Worm (Caenorhabditis elegans) whole organism, mixed stage, embryonic: ENCODE results near the gene math-45.
"Not testable (repeated sequence)": the region's sequence is repeated elsewhere in the genome, so short reads cannot be mapped to it uniquely, and the experiment has no call there.

Experiments
- M03D4.4 ChIP-seq: sonication (generic microtip); optimal IDR thresholded peaks from 2 replicates; lab custom pipeline; 2017; ENCODE audit warnings: mild to moderate bottlenecking, missing genetic modification characterization, missing compliant biosample characterization
- bed-3 ChIP-seq: fragments of 200-800 bp; sonication (Bioruptor generic); optimal IDR thresholded peaks from 3 replicates; lab custom pipeline; 2018; ENCODE audit warnings: mild to moderate bottlenecking, missing genetic modification characterization, moderate library complexity, missing compliant biosample characterization
- blmp-1 ChIP-seq: fragments of 150-350 bp; optimal IDR thresholded peaks from 2 replicates; lab custom pipeline; 2014; ENCODE audit warnings: missing biosample characterization, missing genetic modification characterization
- ceh-39 ChIP-seq: fragments of 150-350 bp; optimal IDR thresholded peaks from 2 replicates; lab custom pipeline; 2014; ENCODE audit warnings: missing biosample characterization, missing genetic modification characterization
- ceh-43 ChIP-seq: fragments of 200-800 bp; sonication (Bioruptor generic); optimal IDR thresholded peaks from 2 replicates; lab custom pipeline; 2018; ENCODE audit warnings: mild to moderate bottlenecking, missing genetic modification characterization, moderate library complexity, missing compliant biosample characterization
- ceh-83 ChIP-seq: fragments of 200-800 bp; sonication (Bioruptor generic); optimal IDR thresholded peaks from 2 replicates; lab custom pipeline; 2018; ENCODE audit warnings: mild to moderate bottlenecking, missing genetic modification characterization, missing compliant biosample characterization
- ces-1 ChIP-seq: fragments of 150-350 bp; optimal IDR thresholded peaks from 2 replicates; lab custom pipeline; 2014; ENCODE audit warnings: missing biosample characterization, missing genetic modification reagents, missing genetic modification characterization
- cnd-1 ChIP-seq: fragments of 200-800 bp; sonication (Bioruptor generic); optimal IDR thresholded peaks from 2 replicates; lab custom pipeline; 2018; ENCODE audit warnings: mild to moderate bottlenecking, missing genetic modification characterization, missing compliant biosample characterization
- drap-1 ChIP-seq: fragments of 200-800 bp; sonication (Bioruptor generic); optimal IDR thresholded peaks from 3 replicates; lab custom pipeline; 2018; ENCODE audit warnings: mild to moderate bottlenecking, missing genetic modification characterization, missing compliant biosample characterization
- elt-1 ChIP-seq: sonication (generic microtip); optimal IDR thresholded peaks from 2 replicates; lab custom pipeline; 2017; ENCODE audit warnings: missing genetic modification characterization, mild to moderate bottlenecking, missing compliant biosample characterization, antibody characterized with exemption, moderate library complexity, borderline replicate concordance; ENCODE audit not compliant: insufficient read depth
- elt-3 ChIP-seq: fragments of 150-350 bp; optimal IDR thresholded peaks from 2 replicates; lab custom pipeline; 2014; ENCODE audit warnings: missing biosample characterization, missing genetic modification characterization
- flh-1 ChIP-seq: fragments of 200-800 bp; sonication (Bioruptor generic); optimal IDR thresholded peaks from 2 replicates; lab custom pipeline; 2018; ENCODE audit warnings: mild to moderate bottlenecking, missing genetic modification characterization, moderate library complexity, missing compliant biosample characterization
- ham-2 ChIP-seq: fragments of 200-800 bp; sonication (Bioruptor generic); optimal IDR thresholded peaks from 2 replicates; lab custom pipeline; 2018; ENCODE audit warnings: mild to moderate bottlenecking, missing genetic modification characterization, missing compliant biosample characterization
- hlh-1 ChIP-seq: fragments of 150-350 bp; optimal IDR thresholded peaks from 2 replicates; lab custom pipeline; 2014; ENCODE audit warnings: missing biosample characterization, missing genetic modification reagents, missing genetic modification characterization
- lin-13 ChIP-seq: fragments of 150-350 bp; optimal IDR thresholded peaks from 2 replicates; lab custom pipeline; 2014; ENCODE audit warnings: missing biosample characterization, missing genetic modification characterization
- lin-32 ChIP-seq: fragments of 200-800 bp; sonication (Bioruptor generic); optimal IDR thresholded peaks from 2 replicates; lab custom pipeline; 2018; ENCODE audit warnings: mild to moderate bottlenecking, missing genetic modification characterization, missing compliant biosample characterization
- lsy-2 ChIP-seq: fragments of 150-350 bp; optimal IDR thresholded peaks from 2 replicates; lab custom pipeline; 2014; ENCODE audit warnings: missing biosample characterization, missing genetic modification characterization
- mab-5 ChIP-seq: fragments of 150-350 bp; optimal IDR thresholded peaks from 2 replicates; lab custom pipeline; 2014; ENCODE audit warnings: missing biosample characterization, missing genetic modification characterization
- mep-1 ChIP-seq: fragments of 150-350 bp; optimal IDR thresholded peaks from 2 replicates; lab custom pipeline; 2017; ENCODE audit warnings: missing biosample characterization, missing genetic modification reagents, missing genetic modification characterization, inconsistent platforms
- nhr-12 ChIP-seq: fragments of 150-350 bp; optimal IDR thresholded peaks from 2 replicates; lab custom pipeline; 2014; ENCODE audit warnings: missing biosample characterization, missing genetic modification characterization
- nhr-2 ChIP-seq: fragments of 150-350 bp; optimal IDR thresholded peaks from 2 replicates; lab custom pipeline; 2014; ENCODE audit warnings: missing biosample characterization, missing genetic modification characterization
- nhr-237 ChIP-seq: fragments of 150-350 bp; optimal IDR thresholded peaks from 2 replicates; lab custom pipeline; 2014; ENCODE audit warnings: missing biosample characterization, missing genetic modification characterization
- nhr-76 ChIP-seq: sonication (generic microtip); optimal IDR thresholded peaks from 2 replicates; lab custom pipeline; 2017; ENCODE audit warnings: missing biosample characterization, missing genetic modification characterization
- pha-4 ChIP-seq: fragments of 150-350 bp; optimal IDR thresholded peaks from 2 replicates; lab custom pipeline; 2018; ENCODE audit warnings: missing biosample characterization, missing genetic modification reagents, missing genetic modification characterization
- sem-2 ChIP-seq: fragments of 200-800 bp; sonication (Bioruptor generic); optimal IDR thresholded peaks from 2 replicates; lab custom pipeline; 2018; ENCODE audit warnings: mild to moderate bottlenecking, missing genetic modification characterization, missing compliant biosample characterization
- snpc-4 ChIP-seq: fragments of 150-350 bp; optimal IDR thresholded peaks from 2 replicates; lab custom pipeline; 2014; ENCODE audit warnings: missing biosample characterization, missing genetic modification characterization
- sptf-1 ChIP-seq: sonication (generic microtip); optimal IDR thresholded peaks from 2 replicates; lab custom pipeline; 2017; ENCODE audit warnings: mild to moderate bottlenecking, missing genetic modification characterization, moderate library complexity, missing compliant biosample characterization
- tbx-8 ChIP-seq: fragments of 200-800 bp; sonication (Bioruptor generic); optimal IDR thresholded peaks from 2 replicates; lab custom pipeline; 2018; ENCODE audit warnings: mild to moderate bottlenecking, missing genetic modification characterization, moderate library complexity, missing compliant biosample characterization
- unc-39 ChIP-seq: fragments of 150-350 bp; optimal IDR thresholded peaks from 2 replicates; lab custom pipeline; 2014; ENCODE audit warnings: missing biosample characterization, missing genetic modification characterization
- unc-62 ChIP-seq: fragments of 150-350 bp; optimal IDR thresholded peaks from 2 replicates; lab custom pipeline; 2014; ENCODE audit warnings: missing biosample characterization, missing genetic modification reagents, missing genetic modification characterization
- zip-8 ChIP-seq: fragments of 150-350 bp; optimal IDR thresholded peaks from 2 replicates; lab custom pipeline; 2014; ENCODE audit warnings: missing biosample characterization, missing genetic modification characterization
- ztf-11 ChIP-seq: fragments of 150-350 bp; optimal IDR thresholded peaks from 2 replicates; lab custom pipeline; 2014; ENCODE audit warnings: missing biosample characterization, missing genetic modification characterization

The math-45 gene

ce11 chrII:1475328-1475727 lies 41.9 kb downstream of the math-45 start:
- TF ChIP-seq blmp-1 = no peak
- TF ChIP-seq, all 35 proteins: peak for 0

- no peak for TF ChIP-seq flh-1 (GFP tag; lab: Kevin White, UChicago)
- no peak for TF ChIP-seq blmp-1
- TF ChIP-seq ham-2 (GFP tag; lab: Kevin White, UChicago) = no peak
- no peak for TF ChIP-seq hlh-1 (tag; lab: Kevin White, UChicago)
- TF ChIP-seq unc-39 (tag; lab: Kevin White, UChicago) = no peak
- TF ChIP-seq unc-62 (GFP tag; lab: Kevin White, UChicago) = no peak
- no peak for TF ChIP-seq pha-4 (tag; lab: Kevin White, UChicago)
- TF ChIP-seq elt-3 (tag; lab: Kevin White, UChicago) = no peak
- TF ChIP-seq nhr-12 (tag; lab: Kevin White, UChicago) = no peak
- no peak for TF ChIP-seq snpc-4 (tag; lab: Kevin White, UChicago)
- no peak for TF ChIP-seq ceh-83 (GFP tag; lab: Kevin White, UChicago)
- TF ChIP-seq drap-1 (GFP tag; lab: Kevin White, UChicago) = no peak
- no peak for TF ChIP-seq sptf-1 (tag; lab: Kevin White, UChicago)
- no peak for TF ChIP-seq ces-1 (GFP tag; lab: Kevin White, UChicago)
- TF ChIP-seq zip-8 (tag; lab: Kevin White, UChicago) = no peak
- no peak for TF ChIP-seq mab-5 (tag; lab: Kevin White, UChicago)
- no peak for TF ChIP-seq M03D4.4 (tag; lab: Kevin White, UChicago)
- TF ChIP-seq cnd-1 (tag; lab: Kevin White, UChicago) = no peak
Observed at ce11 chrII:1474807-1475206, 42.4 kb downstream of the math-45 start.

ce11 chrII:1473481-1473880 lies 43.8 kb downstream of the math-45 start, which contains the start of gene H17B01.5:
TSS of gene H17B01.5 (minus strand) at chrII:1473581.
- TF ChIP-seq ham-2 (GFP tag; lab: Kevin White, UChicago) = no peak
- TF ChIP-seq tbx-8 (GFP tag; lab: Kevin White, UChicago) = no peak
- no peak for TF ChIP-seq ceh-43
- TF ChIP-seq lsy-2 = no peak
- no peak for TF ChIP-seq nhr-237 (tag; lab: Kevin White, UChicago)
- no peak for TF ChIP-seq ceh-39 (tag; lab: Kevin White, UChicago)
- TF ChIP-seq zip-8 (tag; lab: Kevin White, UChicago) = no peak
- no peak for TF ChIP-seq drap-1 (GFP tag; lab: Kevin White, UChicago)
- no peak for TF ChIP-seq mep-1 (tag; lab: Kevin White, UChicago)
- TF ChIP-seq ceh-83 (GFP tag; lab: Kevin White, UChicago) = no peak
- no peak for TF ChIP-seq lin-32 (GFP tag; lab: Kevin White, UChicago)
- no peak for TF ChIP-seq nhr-12 (tag; lab: Kevin White, UChicago)
- TF ChIP-seq flh-1 (GFP tag; lab: Kevin White, UChicago) = no peak
- no peak for TF ChIP-seq blmp-1

ce11 chrII:1470515-1470966 lies 46.7 kb downstream of the math-45 start, which contains the start of gene H17B01.2:
TSS of gene H17B01.2 (plus strand) at chrII:1470565.
- no peak for TF ChIP-seq ham-2 (GFP tag; lab: Kevin White, UChicago)
- TF ChIP-seq nhr-76 = no peak
- TF ChIP-seq, all 35 proteins: peak for 0

- not testable (repeated sequence) for TF ChIP-seq lin-13, ceh-39, M03D4.4 (tag; lab: Kevin White, UChicago)
Observed at ce11 chrII:1467711-1468110, 49.5 kb downstream of the math-45 start, which contains the start of gene Y51H7C.1. TSS of gene Y51H7C.1 (plus strand) at chrII:1467727.

DNA sequence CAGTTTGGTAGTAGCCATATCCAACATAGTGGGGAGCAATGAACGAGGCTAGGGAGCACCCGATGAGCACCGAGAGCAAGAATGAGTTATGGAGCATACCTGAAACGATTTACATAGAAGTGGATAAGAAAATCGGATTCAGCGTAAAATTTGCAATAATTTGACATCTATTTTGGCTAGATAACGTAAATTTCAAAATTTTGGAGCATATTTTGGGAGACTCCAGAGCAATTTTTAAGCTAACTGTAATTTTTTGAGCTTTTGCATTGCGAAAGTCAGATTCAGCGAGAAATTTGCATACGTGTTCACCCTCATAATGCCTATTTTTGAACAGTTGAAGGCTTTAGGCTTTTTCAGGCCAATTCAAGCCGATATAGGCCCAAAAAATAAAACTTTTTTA lies 50.8 kb downstream of the math-45 start, which contains the start of gene Y51H7C.13:
Y51H7C.13 (minus strand) TSS at position 101 of the 400 bp plus-strand sequence.
- TF ChIP-seq flh-1 (GFP tag; lab: Kevin White, UChicago) (no peak), unc-39 (tag; lab: Kevin White, UChicago) (no peak), lin-32 (GFP tag; lab: Kevin White, UChicago) (no peak), cnd-1 (tag; lab: Kevin White, UChicago) (no peak), bed-3 (GFP tag; lab: Kevin White, UChicago) (no peak), sem-2 (no peak), sptf-1 (tag; lab: Kevin White, UChicago) (no peak), nhr-2 (tag; lab: Kevin White, UChicago) (no peak), elt-1 (tag; lab: Kevin White, UChicago) (no peak), ztf-11 (no peak), ceh-39 (tag; lab: Kevin White, UChicago) (no peak), ces-1 (GFP tag; lab: Kevin White, UChicago) (no peak), ceh-43 (no peak), lsy-2 (no peak), blmp-1 (no peak)
